Worm (Caenorhabditis elegans): ENCODE data around the gene ZK402.1.

The ZK402.1 gene

DNA sequence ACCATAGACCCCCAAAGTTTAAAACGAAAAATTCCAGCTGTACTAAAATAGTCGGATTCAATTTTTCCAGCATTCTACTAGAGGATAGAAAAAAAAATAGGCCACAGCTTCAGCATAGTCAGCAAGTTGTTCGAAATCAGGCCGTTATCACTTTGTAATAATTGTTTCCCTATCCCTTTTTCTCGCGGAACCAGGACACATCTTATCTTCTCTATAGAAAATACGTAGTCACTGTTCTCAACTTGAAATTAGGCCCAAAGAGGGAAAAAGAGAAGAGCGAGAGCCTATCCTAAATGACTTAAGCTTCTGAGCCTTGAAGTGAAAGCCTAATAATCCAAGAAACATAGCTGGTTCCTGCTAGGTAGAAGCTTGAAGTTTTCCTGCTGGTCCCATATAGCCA is 41.6 kb downstream of the ZK402.1 start:
- no peak for TF ChIP-seq unc-62 (GFP tag; optimal IDR thresholded peaks at IDR 0.05)

DNA sequence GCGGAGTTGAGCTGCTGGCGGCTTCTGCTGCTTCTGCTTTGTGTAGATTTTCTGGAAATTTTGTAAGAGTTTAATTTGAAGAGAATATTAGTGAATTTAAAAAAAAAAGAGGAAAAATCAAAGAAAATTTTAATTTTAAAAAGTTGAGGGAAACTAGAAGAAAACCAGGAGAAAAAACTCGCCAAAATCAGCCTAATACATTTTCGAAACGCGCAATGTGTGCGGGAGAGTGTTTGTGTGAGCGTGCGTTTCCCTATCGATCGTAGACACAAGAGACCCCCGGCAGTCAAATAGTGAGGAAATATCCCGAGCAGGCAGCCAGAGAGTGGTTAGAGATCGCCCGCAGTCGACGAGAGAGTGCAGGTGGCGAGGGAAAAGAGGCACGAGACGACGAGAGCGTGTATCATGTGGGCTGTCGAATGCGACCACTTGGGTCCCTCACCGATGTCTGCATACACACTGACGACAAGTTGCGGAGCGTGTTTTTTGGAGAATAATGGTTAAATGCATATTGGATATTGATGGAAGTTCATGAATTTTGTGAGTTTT is 42.6 kb downstream of the ZK402.1 start, which contains the start of gene zfp-3:
Gene zfp-3 (minus strand): TSS at position 51 of the 549 bp plus-strand sequence.
- TF ChIP-seq unc-62 (GFP tag; optimal IDR thresholded peaks at IDR 0.05), result peak; percentile 5

DNA sequence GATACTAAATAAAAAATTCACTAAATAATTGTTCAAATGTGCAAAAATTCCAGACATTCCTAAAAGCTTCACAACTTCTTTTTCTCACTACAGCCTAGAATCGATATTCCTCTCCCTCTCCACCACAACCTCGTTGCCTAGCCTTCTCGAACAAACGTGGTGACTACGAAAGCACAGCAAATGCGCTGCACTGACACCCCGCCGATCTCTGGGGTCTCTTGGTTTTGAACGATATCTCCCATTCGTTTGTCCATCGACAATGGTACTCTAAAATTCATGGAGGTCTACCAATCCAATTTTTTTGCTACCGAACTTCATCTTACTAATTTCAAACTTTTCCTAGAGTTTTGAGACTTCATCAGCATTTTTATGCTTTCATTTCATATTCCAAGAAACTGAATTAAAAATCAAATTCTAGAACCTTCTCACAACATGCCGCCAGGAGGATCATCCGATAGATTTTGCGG is 46.3 kb downstream of the ZK402.1 start, which contains the start of gene W05H7.1:
Gene W05H7.1 (plus strand): TSS at position 417 of the 467 bp plus-strand sequence.
- no peak for TF ChIP-seq unc-62 (GFP tag; optimal IDR thresholded peaks at IDR 0.05)

DNA sequence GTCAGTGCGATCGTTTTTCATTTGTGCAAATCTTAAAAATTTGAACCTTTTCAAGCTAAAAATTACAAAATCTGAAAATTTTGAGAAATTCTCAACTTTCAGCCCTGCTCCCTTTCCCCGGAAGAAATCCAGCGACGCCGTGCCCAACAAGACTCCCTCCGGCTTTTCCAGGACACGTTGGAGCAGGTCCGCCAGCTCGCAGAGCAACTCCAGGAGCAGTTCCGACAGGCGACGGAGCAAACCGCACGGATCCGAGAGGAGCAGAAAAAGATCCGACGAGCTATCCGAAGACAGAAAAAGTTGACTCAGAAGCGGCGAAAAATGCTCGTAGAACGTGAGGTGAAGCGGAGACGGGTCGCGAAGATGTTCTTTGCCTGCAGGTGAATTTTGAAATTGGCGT is 47.2 kb downstream of the ZK402.1 start:
- TF ChIP-seq unc-62 (GFP tag; optimal IDR thresholded peaks at IDR 0.05), result no peak

DNA sequence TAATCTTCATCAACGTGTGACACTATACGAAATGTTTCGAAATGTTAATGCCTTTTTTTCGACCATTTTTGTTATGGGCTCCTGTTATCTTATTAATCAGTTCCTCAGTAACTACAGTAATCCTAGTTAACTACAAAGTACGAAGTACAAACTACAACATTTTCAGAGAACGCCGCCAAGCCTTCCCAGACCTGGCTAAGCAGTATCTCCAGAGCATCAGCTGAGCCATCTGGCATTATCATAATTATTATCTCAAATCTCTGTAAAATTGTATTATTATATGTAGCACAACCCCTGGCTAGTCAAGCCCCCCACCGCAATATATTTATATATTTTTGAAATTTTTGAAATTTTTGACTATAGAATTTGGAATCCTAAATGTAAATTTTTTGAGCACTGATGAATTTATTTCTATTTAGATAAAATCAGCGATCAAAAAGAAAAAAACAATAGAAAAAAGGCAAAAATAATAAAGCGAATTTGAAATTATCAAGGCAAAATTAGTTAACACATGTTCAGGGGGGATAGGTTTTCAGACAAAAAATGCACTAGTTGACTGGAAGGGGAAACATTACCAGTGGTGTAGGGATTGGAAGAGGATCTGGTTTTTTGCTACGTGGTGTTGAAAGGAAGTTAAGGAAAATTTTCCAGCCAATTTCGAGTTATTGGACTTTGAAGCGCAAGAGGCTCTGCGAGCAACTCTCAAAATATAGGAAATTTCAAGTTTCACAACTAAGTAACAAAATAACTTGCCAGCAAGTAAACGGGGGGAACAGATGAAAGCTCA is 47.9 kb downstream of the ZK402.1 start:
- no peak for TF ChIP-seq unc-62 (GFP tag; optimal IDR thresholded peaks at IDR 0.05)

DNA sequence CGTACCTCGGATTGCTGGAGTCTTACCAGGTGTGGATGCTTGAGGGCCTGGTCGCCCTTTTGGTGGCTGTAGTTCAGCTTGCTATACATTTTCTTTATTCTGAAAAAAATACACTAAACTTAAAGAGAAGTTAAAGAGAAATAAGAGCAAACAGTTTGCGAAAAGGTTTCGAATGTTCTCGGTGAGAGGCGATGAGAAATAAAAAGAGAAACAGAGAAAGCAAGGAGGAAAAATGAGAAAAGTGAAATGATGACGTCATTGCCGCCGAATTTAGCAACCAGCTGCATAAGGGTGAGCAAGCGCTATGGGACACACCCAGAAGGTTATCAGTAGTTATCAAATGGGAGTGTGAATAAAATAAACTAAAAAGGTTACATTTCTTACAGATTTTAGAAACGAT is 49.7 kb downstream of the ZK402.1 start, which contains the start of gene cebp-1:
Gene cebp-1 (minus strand): TSS at position 99 of the 400 bp plus-strand sequence.
- no peak for TF ChIP-seq unc-62 (GFP tag; optimal IDR thresholded peaks at IDR 0.05)

DNA sequence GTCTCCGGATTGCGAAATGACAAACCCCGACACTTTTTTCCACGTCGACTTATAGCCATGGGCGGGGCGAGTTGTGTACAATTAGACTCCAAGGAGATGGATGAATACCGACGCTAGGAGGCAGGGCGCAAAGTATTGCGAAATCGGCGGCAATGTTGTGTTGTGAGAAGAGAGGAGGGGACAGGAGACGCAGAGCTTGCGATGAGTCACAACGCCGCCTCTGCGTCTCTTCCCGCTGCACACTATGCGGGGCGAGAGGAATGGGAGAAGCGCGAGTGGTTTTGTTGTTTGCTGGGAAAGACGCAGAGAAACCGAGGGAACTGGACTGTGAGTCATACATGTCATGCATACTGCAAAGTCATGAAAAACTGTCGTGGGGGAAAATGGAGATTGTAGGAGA is 50.3 kb downstream of the ZK402.1 start:
- TF ChIP-seq unc-62 (GFP tag; optimal IDR thresholded peaks at IDR 0.05), result no peak
